Worm (Caenorhabditis elegans) whole organism, L1 larva: ENCODE measurements around the gene slc-17.4.

ENCODE experiments used
- C16A3.4 ChIP-seq: fragments of 150-350 bp; optimal IDR thresholded peaks from 2 replicates; lab custom pipeline; 2014; ENCODE audit warnings: missing biosample characterization, missing genetic modification characterization
- C34B4.2 ChIP-seq: sonication (generic microtip); optimal IDR thresholded peaks from 2 replicates; lab custom pipeline; 2017; ENCODE audit warnings: mild to moderate bottlenecking, missing genetic modification characterization, missing compliant biosample characterization
- Y116A8C.19 ChIP-seq: sonication (generic microtip); optimal IDR thresholded peaks from 2 replicates; lab custom pipeline; 2016; ENCODE audit warnings: missing compliant biosample characterization, missing genetic modification characterization, borderline replicate concordance
- alr-1 ChIP-seq: fragments of 200-800 bp; sonication (Bioruptor generic); optimal IDR thresholded peaks from 2 replicates; lab custom pipeline; 2018; ENCODE audit warnings: borderline replicate concordance, mild to moderate bottlenecking, missing genetic modification characterization, missing compliant biosample characterization
- blmp-1 ChIP-seq: fragments of 150-350 bp; optimal IDR thresholded peaks from 2 replicates; lab custom pipeline; 2014; ENCODE audit warnings: missing biosample characterization, missing genetic modification characterization
- ceh-63 ChIP-seq: fragments of 200-800 bp; sonication (Bioruptor generic); optimal IDR thresholded peaks from 2 replicates; lab custom pipeline; 2018; ENCODE audit warnings: mild to moderate bottlenecking, missing genetic modification characterization, missing compliant biosample characterization
- ceh-8 ChIP-seq: fragments of 200-800 bp; sonication (Bioruptor generic); optimal IDR thresholded peaks from 2 replicates; lab custom pipeline; 2018; ENCODE audit warnings: mild to moderate bottlenecking, missing genetic modification characterization, moderate library complexity, missing compliant biosample characterization
- ceh-82 ChIP-seq, 3 experiments: fragments of 150-350 bp in 1 of 3; sonication (generic microtip) in 2 of 3; optimal IDR thresholded peaks; 2 replicates each; lab custom pipeline; 2014 to 2017; ENCODE audit warnings: missing biosample characterization in 3 of 3, missing genetic modification characterization in 3 of 3
- ces-1 ChIP-seq: fragments of 150-350 bp; optimal IDR thresholded peaks from 2 replicates; lab custom pipeline; 2014; ENCODE audit warnings: missing biosample characterization, missing genetic modification reagents, missing genetic modification characterization
- dsc-1 ChIP-seq: sonication (generic microtip); optimal IDR thresholded peaks from 2 replicates; lab custom pipeline; 2016; ENCODE audit warnings: mild to moderate bottlenecking, missing genetic modification characterization, missing compliant biosample characterization
- efl-1 ChIP-seq, 4 experiments: fragments of 150-350 bp; optimal IDR thresholded peaks in 3 of 4; peaks in 1 of 4; 1 replicate in 1 of 4; 2 replicates in 3 of 4; lab custom pipeline; 2014; ENCODE audit warnings: missing biosample characterization in 2 of 4, missing genetic modification characterization in 2 of 4, missing genetic modification reagents in 2 of 4
- efl-3 ChIP-seq: fragments of 200-800 bp; sonication (Bioruptor generic); optimal IDR thresholded peaks from 2 replicates; lab custom pipeline; 2018; ENCODE audit warnings: mild to moderate bottlenecking, missing genetic modification characterization, missing compliant biosample characterization
- egl-13 ChIP-seq: sonication (generic microtip); optimal IDR thresholded peaks from 2 replicates; lab custom pipeline; 2016; ENCODE audit warnings: missing genotype, missing genetic modification reagents, missing genetic modification characterization, missing compliant biosample characterization
- ets-5 ChIP-seq: fragments of 200-800 bp; sonication (Bioruptor generic); IDR thresholded peaks from 2 replicates; pipeline ENCODE4 v1.3.6; 2022; ENCODE audit warnings: missing genetic modification characterization, missing compliant biosample characterization
- fkh-10 ChIP-seq: sonication (generic microtip); optimal IDR thresholded peaks from 2 replicates; lab custom pipeline; 2017; ENCODE audit warnings: missing biosample characterization, missing genetic modification reagents, missing genetic modification characterization
- fkh-4 ChIP-seq: sonication (generic microtip); optimal IDR thresholded peaks from 2 replicates; lab custom pipeline; 2016; ENCODE audit warnings: missing compliant biosample characterization, missing genetic modification characterization, borderline replicate concordance
- fos-1 ChIP-seq: fragments of 150-350 bp; optimal IDR thresholded peaks from 2 replicates; lab custom pipeline; 2014; ENCODE audit warnings: missing biosample characterization, missing genetic modification characterization
- hlh-4 ChIP-seq: sonication (generic microtip); optimal IDR thresholded peaks from 2 replicates; lab custom pipeline; 2016; ENCODE audit warnings: mild to moderate bottlenecking, missing genetic modification characterization, missing compliant biosample characterization
- irx-1 ChIP-seq: sonication (generic microtip); optimal IDR thresholded peaks from 2 replicates; lab custom pipeline; 2016; ENCODE audit warnings: missing genetic modification characterization, missing compliant biosample characterization
- isw-1 ChIP-seq: fragments of 200-800 bp; sonication (Bioruptor generic); IDR thresholded peaks from 2 replicates; pipeline ENCODE4 v1.3.6; 2022; ENCODE audit warnings: missing genetic modification characterization, missing compliant biosample characterization
- lin-13 ChIP-seq: fragments of 150-350 bp; optimal IDR thresholded peaks from 2 replicates; lab custom pipeline; 2014; ENCODE audit warnings: missing biosample characterization, missing genetic modification reagents, missing genetic modification characterization
- lin-14 ChIP-seq: fragments of 200-800 bp; sonication (Bioruptor generic); optimal IDR thresholded peaks from 2 replicates; lab custom pipeline; 2018; ENCODE audit warnings: mild to moderate bottlenecking, missing genetic modification characterization, moderate library complexity, missing compliant biosample characterization
- lin-15B ChIP-seq: fragments of 150-350 bp; sonication (generic microtip); optimal IDR thresholded peaks from 3 replicates; lab custom pipeline; 2014; ENCODE audit warnings: missing biosample characterization, missing genetic modification characterization
- lin-35 ChIP-seq, 2 experiments: fragments of 150-350 bp; optimal IDR thresholded peaks; 2 replicates each; lab custom pipeline; 2014; ENCODE audit warnings: missing biosample characterization in 2 of 2, missing genetic modification characterization in 2 of 2, missing genetic modification reagents in 2 of 2
- lin-39 ChIP-seq: fragments of 150-350 bp; optimal IDR thresholded peaks from 2 replicates; lab custom pipeline; 2014; ENCODE audit warnings: missing biosample characterization, missing genetic modification reagents, missing genetic modification characterization
- mab-9 ChIP-seq: fragments of 200-800 bp; sonication (Bioruptor generic); IDR thresholded peaks from 2 replicates; pipeline ENCODE4 v1.3.6; 2022; ENCODE audit warnings: missing genetic modification reagents, missing genetic modification characterization, missing compliant biosample characterization
- mdl-1 ChIP-seq, 2 experiments: fragments of 150-350 bp; optimal IDR thresholded peaks; 2 replicates each; lab custom pipeline; 2014 to 2017; ENCODE audit warnings: missing biosample characterization in 2 of 2, missing genetic modification characterization in 2 of 2, inconsistent platforms in 1 of 2
- mep-1 ChIP-seq: fragments of 150-350 bp; optimal IDR thresholded peaks from 2 replicates; lab custom pipeline; 2014; ENCODE audit warnings: missing biosample characterization, missing genetic modification characterization
- nhr-11 ChIP-seq: fragments of 150-350 bp; optimal IDR thresholded peaks from 2 replicates; lab custom pipeline; 2014; ENCODE audit warnings: missing biosample characterization, missing genetic modification characterization
- nhr-12 ChIP-seq: sonication (generic microtip); optimal IDR thresholded peaks from 2 replicates; lab custom pipeline; 2017; ENCODE audit warnings: missing biosample characterization, missing genetic modification characterization
- nhr-19 ChIP-seq: fragments of 200-800 bp; sonication (Bioruptor generic); conservative IDR thresholded peaks from 2 replicates; pipeline ENCODE4 v1.3.6; 2022; ENCODE audit warnings: missing genetic modification characterization, missing compliant biosample characterization
- nhr-237 ChIP-seq: fragments of 150-350 bp; optimal IDR thresholded peaks from 2 replicates; lab custom pipeline; 2014; ENCODE audit warnings: missing biosample characterization, missing genetic modification characterization
- nhr-28 ChIP-seq: fragments of 150-350 bp; optimal IDR thresholded peaks from 2 replicates; lab custom pipeline; 2014; ENCODE audit warnings: missing biosample characterization, missing genetic modification characterization
- nhr-47 ChIP-seq: sonication (generic microtip); optimal IDR thresholded peaks from 2 replicates; lab custom pipeline; 2016; ENCODE audit warnings: mild to moderate bottlenecking, missing genetic modification characterization, moderate library complexity, missing compliant biosample characterization
- nhr-76 ChIP-seq: sonication (generic microtip); optimal IDR thresholded peaks from 2 replicates; lab custom pipeline; 2017; ENCODE audit warnings: missing biosample characterization, missing genetic modification characterization
- nhr-84 ChIP-seq: sonication (generic microtip); optimal IDR thresholded peaks from 2 replicates; lab custom pipeline; 2017; ENCODE audit warnings: missing biosample characterization, missing genetic modification characterization
- pag-3 ChIP-seq: sonication (generic microtip); optimal IDR thresholded peaks from 2 replicates; lab custom pipeline; 2017; ENCODE audit warnings: missing genetic modification characterization, mild to moderate bottlenecking, missing compliant biosample characterization, antibody characterized with exemption, borderline replicate concordance; ENCODE audit not compliant: insufficient read depth
- rnt-1 ChIP-seq: sonication (generic microtip); optimal IDR thresholded peaks from 2 replicates; lab custom pipeline; 2016; ENCODE audit warnings: mild to moderate bottlenecking, missing genetic modification characterization, moderate library complexity, missing compliant biosample characterization
- skn-1 ChIP-seq: fragments of 150-350 bp; optimal IDR thresholded peaks from 2 replicates; lab custom pipeline; 2014; ENCODE audit warnings: missing biosample characterization, missing genetic modification characterization
- snpc-4 ChIP-seq: fragments of 150-350 bp; optimal IDR thresholded peaks from 2 replicates; lab custom pipeline; 2014; ENCODE audit warnings: missing biosample characterization, missing genetic modification characterization
- sptf-1 ChIP-seq: fragments of 150-350 bp; optimal IDR thresholded peaks from 2 replicates; lab custom pipeline; 2014; ENCODE audit warnings: missing biosample characterization, missing genetic modification characterization
- swsn-7 ChIP-seq: sonication (generic microtip); optimal IDR thresholded peaks from 2 replicates; lab custom pipeline; 2016; ENCODE audit warnings: missing genetic modification characterization, missing compliant biosample characterization
- tlp-1 ChIP-seq: fragments of 150-350 bp; optimal IDR thresholded peaks from 2 replicates; lab custom pipeline; 2014; ENCODE audit warnings: missing biosample characterization, missing genetic modification characterization
- unc-130 ChIP-seq: fragments of 150-350 bp; optimal IDR thresholded peaks from 2 replicates; lab custom pipeline; 2017; ENCODE audit warnings: missing biosample characterization, missing genetic modification characterization, inconsistent platforms
- unc-30 ChIP-seq: sonication (generic microtip); optimal IDR thresholded peaks from 2 replicates; lab custom pipeline; 2017; ENCODE audit warnings: missing biosample characterization, missing genetic modification characterization
- unc-86 ChIP-seq: sonication (generic microtip); optimal IDR thresholded peaks from 2 replicates; lab custom pipeline; 2016; ENCODE audit warnings: missing genetic modification characterization, missing compliant biosample characterization
- unc-98 ChIP-seq: fragments of 200-800 bp; sonication (Bioruptor generic); IDR thresholded peaks from 2 replicates; pipeline ENCODE4 v1.3.6; 2022; ENCODE audit warnings: missing genetic modification characterization, missing compliant biosample characterization
- vab-15 ChIP-seq: sonication (generic microtip); optimal IDR thresholded peaks from 2 replicates; lab custom pipeline; 2017; ENCODE audit warnings: missing genotype, mild to moderate bottlenecking, missing genetic modification characterization, missing compliant biosample characterization
- xbp-1 ChIP-seq: sonication (generic microtip); optimal IDR thresholded peaks from 2 replicates; lab custom pipeline; 2016; ENCODE audit warnings: missing genetic modification characterization, missing compliant biosample characterization
- zip-4 ChIP-seq: fragments of 200-800 bp; sonication (Bioruptor generic); optimal IDR thresholded peaks from 2 replicates; lab custom pipeline; 2018; ENCODE audit warnings: mild to moderate bottlenecking, missing genetic modification characterization, moderate library complexity, missing compliant biosample characterization
- ztf-11 ChIP-seq, 2 experiments: sonication (generic microtip); optimal IDR thresholded peaks; 2 replicates each; lab custom pipeline; 2016 to 2017; ENCODE audit warnings: missing genetic modification characterization in 2 of 2, missing biosample characterization in 1 of 2, missing compliant biosample characterization in 1 of 2
- ztf-4 ChIP-seq: fragments of 150-350 bp; optimal IDR thresholded peaks from 2 replicates; lab custom pipeline; 2014; ENCODE audit warnings: missing biosample characterization, missing genetic modification characterization

The slc-17.4 gene

ce11 chrIV:17249691-17250181, 41.8 kb downstream of the slc-17.4 start, which contains the start of gene eelo-2:
TSS of gene eelo-2 (plus strand) at chrIV:17250131.
- TF ChIP-seq vab-15 (tag; lab: Kevin White, UChicago), result peak; percentile 88
- TF ChIP-seq ces-1 (GFP tag; lab: Kevin White, UChicago), result peak; percentile 17
- peak; percentile 99 for TF ChIP-seq unc-86 (tag; lab: Kevin White, UChicago)
- peak; percentile 99 for TF ChIP-seq lin-13 (GFP tag; lab: Kevin White, UChicago)
- peak; percentile 96 for TF ChIP-seq fos-1 (tag; lab: Kevin White, UChicago)
- TF ChIP-seq unc-130 (tag; lab: Kevin White, UChicago), result peak; percentile 99
- TF ChIP-seq xbp-1 (tag; lab: Kevin White, UChicago), result peak; percentile 98
- TF ChIP-seq lin-15B (tag; lab: Kevin White, UChicago), result peak; percentile 99
- TF ChIP-seq lin-14 (GFP tag; lab: Kevin White, UChicago), result peak; percentile 99
- TF ChIP-seq ztf-11 (tag; optimal IDR thresholded peaks at IDR 0.05; lab: Kevin White, UChicago), result peak; percentile 62 to 95
- peak; percentile 97 for TF ChIP-seq ceh-8
- peak; percentile 91 for TF ChIP-seq C34B4.2 (tag; lab: Kevin White, UChicago)
- TF ChIP-seq nhr-19 (GFP tag; lab: Robert Waterston, UW), result peak; percentile 99
- no peak for TF ChIP-seq nhr-28 (tag; lab: Kevin White, UChicago)
- TF ChIP-seq mdl-1 (tag; optimal IDR thresholded peaks at IDR 0.05; lab: Kevin White, UChicago), result peak; percentile 38 to 95
- TF ChIP-seq pag-3 (tag; lab: Kevin White, UChicago), result peak; percentile 74
- TF ChIP-seq isw-1 (GFP tag; lab: Robert Waterston, UW), result peak; percentile 98
- TF ChIP-seq skn-1 (tag; lab: Kevin White, UChicago), result peak; percentile 98
- TF ChIP-seq efl-1 (optimal IDR thresholded peaks at IDR 0.05; lab: Kevin White, UChicago), result peak; percentile 100
- TF ChIP-seq efl-1 (GFP tag; optimal IDR thresholded peaks at IDR 0.05 in 1 of 2; lab: Kevin White, UChicago), result peak; percentile 100
- TF ChIP-seq nhr-84 (tag; lab: Kevin White, UChicago), result no peak
- TF ChIP-seq alr-1 (tag; lab: Kevin White, UChicago), result no peak
- peak; percentile 97 for TF ChIP-seq ztf-4 (tag; lab: Kevin White, UChicago)
- TF ChIP-seq efl-3 (GFP tag; lab: Kevin White, UChicago), result peak; percentile 91
- peak; percentile 98 for TF ChIP-seq mab-9 (GFP tag; lab: Robert Waterston, UW)
- peak; percentile 80 for TF ChIP-seq nhr-76
- peak; percentile 99 for TF ChIP-seq fkh-10 (GFP tag; lab: Kevin White, UChicago)
- TF ChIP-seq nhr-47 (tag; lab: Kevin White, UChicago), result peak; percentile 99
- peak; percentile 100 for TF ChIP-seq mep-1 (tag; lab: Kevin White, UChicago)
- TF ChIP-seq rnt-1 (tag; lab: Kevin White, UChicago), result peak; percentile 99
- TF ChIP-seq irx-1 (tag; lab: Kevin White, UChicago), result peak; percentile 98
- TF ChIP-seq nhr-237 (tag; lab: Kevin White, UChicago), result peak; percentile 97
- TF ChIP-seq ceh-82 (tag; optimal IDR thresholded peaks at IDR 0.05; lab: Kevin White, UChicago), result peak; percentile 99 to 100 (median 100)
- no peak for TF ChIP-seq tlp-1 (tag; lab: Kevin White, UChicago)
- peak; percentile 99 for TF ChIP-seq dsc-1 (tag; lab: Kevin White, UChicago)
- peak; percentile 97 for TF ChIP-seq egl-13 (tag; lab: Kevin White, UChicago)
- no peak for TF ChIP-seq ets-5 (GFP tag; lab: Robert Waterston, UW)
- peak; percentile 99 for TF ChIP-seq swsn-7
- no peak for TF ChIP-seq ceh-63 (GFP tag; lab: Kevin White, UChicago)
- peak; percentile 84 for TF ChIP-seq blmp-1 (tag; lab: Kevin White, UChicago)
- peak; percentile 82 for TF ChIP-seq fkh-4 (tag; lab: Kevin White, UChicago)
- TF ChIP-seq snpc-4 (tag; lab: Kevin White, UChicago), result peak; percentile 95
- TF ChIP-seq sptf-1, result no peak
- peak; percentile 100 for TF ChIP-seq lin-35 (GFP tag; optimal IDR thresholded peaks at IDR 0.05; lab: Kevin White, UChicago)
- peak; percentile 94 for TF ChIP-seq zip-4 (GFP tag; lab: Kevin White, UChicago)
- TF ChIP-seq nhr-11 (tag; lab: Kevin White, UChicago), result peak; percentile 97
- TF ChIP-seq hlh-4 (tag; lab: Kevin White, UChicago), result no peak
- TF ChIP-seq unc-98 (GFP tag; lab: Robert Waterston, UW), result peak; percentile 83
- peak; percentile 99 for TF ChIP-seq lin-39 (tag; lab: Kevin White, UChicago)
- TF ChIP-seq C16A3.4 (tag; lab: Kevin White, UChicago), result peak; percentile 100
- TF ChIP-seq unc-30 (tag; lab: Kevin White, UChicago), result peak; percentile 83
- peak; percentile 73 for TF ChIP-seq nhr-12 (tag; lab: Kevin White, UChicago)
- TF ChIP-seq Y116A8C.19 (tag; lab: Kevin White, UChicago), result no peak
